Worm (Caenorhabditis elegans) whole organism, late embryonic: Measurements from ENCODE around the gene F27D9.7.

Experiments used
- K09A11.1 ChIP-seq: sonication (generic microtip); optimal IDR thresholded peaks from 2 replicates; lab custom pipeline; 2017; ENCODE audit warnings: antibody characterized with exemption, mild to moderate bottlenecking, missing genetic modification characterization, missing compliant biosample characterization; ENCODE audit not compliant: insufficient read depth
- elt-4 ChIP-seq: sonication (generic microtip); optimal IDR thresholded peaks from 2 replicates; lab custom pipeline; 2016; ENCODE audit warnings: missing genetic modification characterization, missing compliant biosample characterization
- gmeb-2 ChIP-seq: sonication (generic microtip); optimal IDR thresholded peaks from 2 replicates; lab custom pipeline; 2016; ENCODE audit warnings: missing genetic modification characterization, inconsistent platforms, missing compliant biosample characterization
- nfya-1 ChIP-seq: sonication (generic microtip); optimal IDR thresholded peaks from 2 replicates; lab custom pipeline; 2017; ENCODE audit warnings: missing genetic modification characterization, mild to moderate bottlenecking, missing compliant biosample characterization, antibody characterized with exemption, moderate library complexity
- sox-2 ChIP-seq: fragments of 200-800 bp; sonication (Bioruptor generic); IDR thresholded peaks from 2 replicates; pipeline ENCODE4 v1.3.6; 2022; ENCODE audit warnings: missing genetic modification reagents, missing genetic modification characterization, missing compliant biosample characterization
- syd-9 ChIP-seq: sonication (generic microtip); optimal IDR thresholded peaks from 2 replicates; lab custom pipeline; 2016; ENCODE audit warnings: mild to moderate bottlenecking, missing genetic modification characterization, moderate library complexity, missing compliant biosample characterization

ce11 chrX:7667394-7668089 lies 3.0 kb downstream of the F27D9.7 start, which contains the start of gene F27D9.13:
- no peak for TF ChIP-seq nfya-1 (tag; lab: Kevin White, UChicago)
- no peak for TF ChIP-seq gmeb-2 (tag; lab: Kevin White, UChicago)
- no peak for TF ChIP-seq syd-9 (tag; lab: Kevin White, UChicago)
- no peak for TF ChIP-seq elt-4 (tag; lab: Kevin White, UChicago)
- TF ChIP-seq sox-2 (GFP tag; lab: Robert Waterston, UW): no peak
- TF ChIP-seq K09A11.1 (tag; lab: Kevin White, UChicago): no peak
